Worm (Caenorhabditis elegans): ENCODE data around the gene C36E8.6.

- TF ChIP-seq lin-11 (tag; optimal IDR thresholded peaks at IDR 0.05) (no peak), pha-4 (tag; optimal IDR thresholded peaks at IDR 0.05) (no peak), ama-1 (optimal IDR thresholded peaks at IDR 0.05) (no peak), ets-4 (tag; optimal IDR thresholded peaks at IDR 0.05) (no peak), elt-2 (tag; optimal IDR thresholded peaks at IDR 0.05) (no peak)
Measured at ce11 chrIII:4007017-4007416, 19.2 kb downstream of the C36E8.6 start.
